Worm (Caenorhabditis elegans) whole organism, midembryonic: ENCODE data around the gene plst-1.

Source experiments
- cog-1 ChIP-seq: sonication (generic microtip); optimal IDR thresholded peaks from 2 replicates; lab custom pipeline; 2016; ENCODE audit warnings: missing genetic modification characterization, missing compliant biosample characterization
- flt-1 ChIP-seq: fragments of 200-800 bp; sonication (Bioruptor generic); IDR thresholded peaks from 2 replicates; pipeline ENCODE4 v1.3.6; 2022; ENCODE audit warnings: missing genetic modification characterization, missing compliant biosample characterization
- klf-2 ChIP-seq: fragments of 200-800 bp; sonication (Bioruptor generic); conservative IDR thresholded peaks from 2 replicates; pipeline ENCODE4 v1.3.6; 2022; ENCODE audit warnings: missing genetic modification reagents, missing genetic modification characterization, missing compliant biosample characterization
- ztf-23 ChIP-seq: fragments of 200-800 bp; sonication (Bioruptor generic); IDR thresholded peaks from 2 replicates; pipeline ENCODE4 v1.3.6; 2022; ENCODE audit warnings: missing genetic modification reagents, missing genetic modification characterization, missing compliant biosample characterization

ce11 chrIV:1246762-1247436 lies 42.5 kb upstream of the plst-1 start, which contains the start of the genes clec-165 and F38A1.11:
- TF ChIP-seq ztf-23 (GFP tag; lab: Robert Waterston, UW), result no peak
- TF ChIP-seq klf-2, result no peak
- no peak for TF ChIP-seq cog-1 (tag; lab: Kevin White, UChicago)
- TF ChIP-seq flt-1, result no peak
